Worm (Caenorhabditis elegans): Measurements from ENCODE around the gene B0272.3.
A peak's percentile ranks its signal among the peaks of the same experiment; 100 is the strongest.

Gene B0272.3

DNA sequence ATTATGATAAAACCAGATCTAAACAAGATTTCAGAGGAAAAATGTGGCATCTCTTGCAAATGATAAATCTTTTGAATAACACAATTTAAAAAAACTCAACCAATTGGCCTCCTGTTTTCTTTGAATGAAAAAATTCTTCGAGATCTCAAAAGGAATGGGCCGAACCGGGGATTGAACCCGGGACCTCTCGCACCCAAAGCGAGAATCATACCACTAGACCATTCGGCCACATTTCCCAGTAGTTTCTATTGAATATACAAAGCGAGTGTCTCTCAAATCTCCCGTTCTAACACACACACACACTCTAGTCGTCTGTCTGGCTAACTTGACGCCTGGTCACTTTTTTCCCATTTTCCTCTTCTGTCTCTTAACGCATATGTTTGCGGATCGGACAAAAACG lies 36.3 kb downstream of the B0272.3 start (continued):
- TF ChIP-seq ama-1 (optimal IDR thresholded peaks at IDR 0.05) (no peak), ama-1 (GFP tag; optimal IDR thresholded peaks at IDR 0.05) (peak in 1 of 2 experiments; percentile 72), lag-1 (GFP tag; IDR thresholded peaks at IDR 0.05) (no peak), lin-26 (GFP tag; IDR thresholded peaks at IDR 0.05) (peak; percentile 90), lir-1 (GFP tag; conservative IDR thresholded peaks at IDR 0.05) (no peak; the same call in 1 of the 2 replicates), F57C9.4 (tag; optimal IDR thresholded peaks at IDR 0.05) (no peak), attf-6 (GFP tag; IDR thresholded peaks at IDR 0.05) (peak; percentile 34; the same call in 1 of the 2 replicates), egl-44 (GFP tag; IDR thresholded peaks at IDR 0.05) (peak; percentile 59; the same call in 1 of the 2 replicates), mxl-1 (tag; optimal IDR thresholded peaks at IDR 0.05) (peak; percentile 47), lin-35 (GFP tag; optimal IDR thresholded peaks at IDR 0.05) (peak in 2 of 3 experiments; percentile 38 to 71), let-607 (tag; optimal IDR thresholded peaks at IDR 0.05) (peak; percentile 14 to 32), gei-17 (GFP tag; optimal IDR thresholded peaks at IDR 0.05) (peak; percentile 84), T07F8.4 (tag; optimal IDR thresholded peaks at IDR 0.05) (peak; percentile 77), pha-4 (tag; optimal IDR thresholded peaks at IDR 0.05) (no peak), rec-8 (tag; optimal IDR thresholded peaks at IDR 0.05) (peak; percentile 53 to 67), F49E8.2 (tag; optimal IDR thresholded peaks at IDR 0.05; ENCODE audit: insufficient read depth) (peak; percentile 15), nhr-90 (tag; optimal IDR thresholded peaks at IDR 0.05) (peak; percentile 86), ztf-18 (tag; optimal IDR thresholded peaks at IDR 0.05) (peak; percentile 66), fkh-3 (tag; optimal IDR thresholded peaks at IDR 0.05) (no peak), lsy-27 (tag; optimal IDR thresholded peaks at IDR 0.05; ENCODE audit: borderline replicate concordance, insufficient read depth) (no peak), zim-3 (tag; optimal IDR thresholded peaks at IDR 0.05) (peak; percentile 63), B0019.2 (GFP tag; conservative IDR thresholded peaks at IDR 0.05) (no peak), tbp1 (GFP tag; optimal IDR thresholded peaks at IDR 0.05) (peak; percentile 94), hlh-26 (GFP tag; conservative IDR thresholded peaks at IDR 0.05) (no peak), B0261.1 (tag; optimal IDR thresholded peaks at IDR 0.05) (peak; percentile 92), K12H6.12 (tag; optimal IDR thresholded peaks at IDR 0.05) (peak; percentile 37), madf-10 (tag; optimal IDR thresholded peaks at IDR 0.05) (peak; percentile 78), Y95B8A.8 (GFP tag; IDR thresholded peaks at IDR 0.05) (no peak), lin-40 (tag; optimal IDR thresholded peaks at IDR 0.05) (peak; percentile 93), him-1 (tag; optimal IDR thresholded peaks at IDR 0.05) (peak; percentile 88), let-526 (GFP tag; IDR thresholded peaks at IDR 0.05) (0 out of 2 replicates have a peak, but pooled peaks have one; percentile 9), snpc-1.3 (tag; optimal IDR thresholded peaks at IDR 0.05; ENCODE audit: insufficient read depth) (peak; percentile 75), unc-130 (GFP tag; optimal IDR thresholded peaks at IDR 0.05) (peak; percentile 19), die-1 (tag; optimal IDR thresholded peaks at IDR 0.05) (peak; percentile 86), ceh-27 (GFP tag; optimal IDR thresholded peaks at IDR 0.05) (peak; percentile 59), sdz-38 (tag; optimal IDR thresholded peaks at IDR 0.05) (no peak), ceh-79 (tag; optimal IDR thresholded peaks at IDR 0.05) (peak; percentile 54), aptf-3 (GFP tag; IDR thresholded peaks at IDR 0.05) (no peak; the same call in 1 of the 2 replicates), ztf-25 (GFP tag; IDR thresholded peaks at IDR 0.05) (no peak), nfyb-1 (GFP tag; IDR thresholded peaks at IDR 0.05) (peak; percentile 80), tbx-9 (tag; optimal IDR thresholded peaks at IDR 0.05; ENCODE audit: borderline replicate concordance) (peak; percentile 36), nfya-2 (GFP tag; IDR thresholded peaks at IDR 0.05) (no peak), egl-18 (GFP tag; IDR thresholded peaks at IDR 0.05) (no peak), cebp-1 (GFP tag; IDR thresholded peaks at IDR 0.05) (0 out of 2 replicates have a peak, but pooled peaks have one; percentile 33), cebp-1 (tag; optimal IDR thresholded peaks at IDR 0.05) (no peak), D2030.7 (GFP tag; IDR thresholded peaks at IDR 0.05) (peak; percentile 70), hrde-1 (tag; optimal IDR thresholded peaks at IDR 0.05; ENCODE audit: borderline replicate concordance) (peak; percentile 45), athp-1 (tag; optimal IDR thresholded peaks at IDR 0.05) (peak; percentile 55)
